Worm (Caenorhabditis elegans) whole organism, late embryonic: ENCODE measurements around the gene R07E5.7.

Experiments used
- K09A11.1 ChIP-seq: sonication (generic microtip); optimal IDR thresholded peaks from 2 replicates; lab custom pipeline; 2017; ENCODE audit warnings: antibody characterized with exemption, mild to moderate bottlenecking, missing genetic modification characterization, missing compliant biosample characterization; ENCODE audit not compliant: insufficient read depth
- ahr-1 ChIP-seq: sonication (generic microtip); optimal IDR thresholded peaks from 2 replicates; lab custom pipeline; 2016; ENCODE audit warnings: missing genetic modification characterization, missing compliant biosample characterization
- ceh-14 ChIP-seq: sonication (generic microtip); optimal IDR thresholded peaks from 2 replicates; lab custom pipeline; 2016; ENCODE audit warnings: missing genotype, missing genetic modification characterization, missing compliant biosample characterization
- ceh-19 ChIP-seq: fragments of 200-800 bp; sonication (Bioruptor generic); optimal IDR thresholded peaks from 2 replicates; lab custom pipeline; 2018; ENCODE audit warnings: mild to moderate bottlenecking, missing genetic modification characterization, missing compliant biosample characterization
- ceh-22 ChIP-seq: sonication (generic microtip); optimal IDR thresholded peaks from 2 replicates; lab custom pipeline; 2017; ENCODE audit warnings: missing biosample characterization, missing genetic modification characterization
- ceh-9 ChIP-seq: sonication (generic microtip); optimal IDR thresholded peaks from 2 replicates; lab custom pipeline; 2016; ENCODE audit warnings: mild to moderate bottlenecking, missing genetic modification characterization, inconsistent platforms, missing compliant biosample characterization
- fkh-6 ChIP-seq: sonication (generic microtip); optimal IDR thresholded peaks from 2 replicates; lab custom pipeline; 2016; ENCODE audit warnings: missing genetic modification characterization, missing compliant biosample characterization
- nfya-1 ChIP-seq: sonication (generic microtip); optimal IDR thresholded peaks from 2 replicates; lab custom pipeline; 2017; ENCODE audit warnings: missing genetic modification characterization, mild to moderate bottlenecking, missing compliant biosample characterization, antibody characterized with exemption, moderate library complexity
- pha-4 ChIP-seq: fragments of 150-350 bp; optimal IDR thresholded peaks from 2 replicates; lab custom pipeline; 2018; ENCODE audit warnings: missing biosample characterization, missing genetic modification reagents, missing genetic modification characterization
- pqm-1 ChIP-seq: sonication (generic microtip); optimal IDR thresholded peaks from 2 replicates; lab custom pipeline; 2016; ENCODE audit warnings: missing genetic modification characterization, missing compliant biosample characterization
- unc-55 ChIP-seq: sonication (generic microtip); optimal IDR thresholded peaks from 2 replicates; lab custom pipeline; 2017; ENCODE audit warnings: missing biosample characterization, missing genetic modification reagents, missing genetic modification characterization

DNA sequence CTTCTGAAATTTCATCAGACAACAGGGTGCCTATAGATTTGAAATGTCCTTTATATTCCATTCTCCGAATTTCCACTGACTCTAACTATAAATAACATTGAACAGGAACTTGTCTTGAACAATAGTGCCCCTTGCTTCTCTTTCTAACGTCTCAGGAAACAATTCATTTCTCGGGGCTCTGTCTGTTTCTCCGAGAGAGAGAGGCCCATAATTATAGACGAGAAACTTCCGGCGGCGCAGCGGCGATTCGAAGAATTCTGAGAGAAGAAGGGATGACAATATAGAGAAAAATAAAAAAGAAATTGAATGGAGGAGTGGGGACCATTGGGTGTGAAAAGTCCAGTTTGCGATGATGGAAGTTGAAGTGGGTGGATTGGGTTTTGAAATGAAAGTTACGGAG lies 41.3 kb upstream of the R07E5.7 start:
- no peak for TF ChIP-seq ceh-14 (tag; lab: Kevin White, UChicago)
- TF ChIP-seq ahr-1, result no peak
- no peak for TF ChIP-seq ceh-19 (GFP tag; lab: Kevin White, UChicago)
- no peak for TF ChIP-seq pha-4
- no peak for TF ChIP-seq nfya-1 (tag; lab: Kevin White, UChicago)
- no peak for TF ChIP-seq ceh-22
- TF ChIP-seq pqm-1 (tag; lab: Kevin White, UChicago), result no peak
- TF ChIP-seq ceh-9, result no peak
- TF ChIP-seq fkh-6 (tag; lab: Kevin White, UChicago), result no peak
- TF ChIP-seq K09A11.1 (tag; lab: Kevin White, UChicago), result no peak
- TF ChIP-seq unc-55 (GFP tag; lab: Kevin White, UChicago), result no peak
